Worm (Caenorhabditis elegans) whole organism, L4 larva: ENCODE measurements around the gene efn-3.
"Not testable (repeated sequence)": the region's sequence is repeated elsewhere in the genome, so short reads cannot be mapped to it uniquely, and the experiment has no call there.

ENCODE experiments used
- R02D3.7 ChIP-seq: fragments of 150-350 bp; sonication (generic microtip); optimal IDR thresholded peaks from 3 replicates; lab custom pipeline; 2014; ENCODE audit warnings: missing biosample characterization, missing genetic modification characterization
- ZK546.5 ChIP-seq, 2 experiments: sonication (generic microtip); optimal IDR thresholded peaks; 2 replicates each; lab custom pipeline; 2017; ENCODE audit warnings: missing biosample characterization in 2 of 2, missing genetic modification characterization in 2 of 2
- ceh-28 ChIP-seq: fragments of 150-350 bp; optimal IDR thresholded peaks from 2 replicates; lab custom pipeline; 2014; ENCODE audit warnings: missing biosample characterization, missing genetic modification reagents, missing genetic modification characterization
- daf-12 ChIP-seq: fragments of 150-350 bp; optimal IDR thresholded peaks from 2 replicates; lab custom pipeline; 2014; ENCODE audit warnings: missing biosample characterization, missing genetic modification reagents, missing genetic modification characterization
- mxl-3 ChIP-seq: fragments of 200-800 bp; sonication (Bioruptor generic); optimal IDR thresholded peaks from 2 replicates; lab custom pipeline; 2018; ENCODE audit warnings: mild to moderate bottlenecking, missing genetic modification characterization, missing compliant biosample characterization
- pha-4 ChIP-seq, 2 experiments: fragments of 150-350 bp in 1 of 2; fragments of 200-800 bp in 1 of 2; sonication (Bioruptor generic) in 1 of 2; IDR thresholded peaks in 1 of 2; optimal IDR thresholded peaks in 1 of 2; 2 replicates each; pipeline versions ENCODE4 v1.3.6 to Lab custom; 2014 to 2022; ENCODE audit warnings: missing genetic modification characterization in 2 of 2, missing genetic modification reagents in 2 of 2, missing biosample characterization in 1 of 2, missing compliant biosample characterization in 1 of 2
- sdz-12 ChIP-seq: fragments of 200-800 bp; sonication (Bioruptor generic); optimal IDR thresholded peaks from 2 replicates; lab custom pipeline; 2018; ENCODE audit warnings: mild to moderate bottlenecking, missing genetic modification characterization, missing compliant biosample characterization
- skn-1 ChIP-seq: fragments of 150-350 bp; optimal IDR thresholded peaks from 2 replicates; lab custom pipeline; 2014; ENCODE audit warnings: missing biosample characterization, missing genetic modification characterization
- snpc-4 ChIP-seq: fragments of 150-350 bp; optimal IDR thresholded peaks from 2 replicates; lab custom pipeline; 2014; ENCODE audit warnings: missing biosample characterization, missing genetic modification characterization

ce11 chrX:13448665-13449099, 28.6 kb downstream of the efn-3 start:
- not testable (repeated sequence) for TF ChIP-seq daf-12; snpc-4; skn-1 (tag; lab: Kevin White, UChicago); ceh-28; R02D3.7 (tag; lab: Kevin White, UChicago); pha-4 (tag; optimal IDR thresholded peaks at IDR 0.05; lab: Kevin White, UChicago); ZK546.5 (tag; optimal IDR thresholded peaks at IDR 0.05; lab: Kevin White, UChicago)
- TF ChIP-seq mxl-3 (GFP tag; lab: Kevin White, UChicago) (peak; percentile 75), pha-4 (GFP tag; IDR thresholded peaks at IDR 0.05; lab: Robert Waterston, UW) (peak; percentile 83; the same call in 1 of the 2 replicates), sdz-12 (GFP tag; lab: Kevin White, UChicago) (peak; percentile 12)
